Fruit fly (Drosophila melanogaster) whole organism, prepupa: ENCODE results near the gene Bet3.

ENCODE experiments used
- CG10631 ChIP-seq: fragments of 200-800 bp; sonication (Bioruptor generic); optimal IDR thresholded peaks from 2 replicates; lab custom pipeline; 2016; ENCODE audit warnings: missing biosample characterization, missing genetic modification characterization
- CG10669 ChIP-seq: fragments of 200-800 bp; sonication (Bioruptor generic); optimal IDR thresholded peaks from 3 replicates; lab custom pipeline; 2018; ENCODE audit warnings: missing biosample characterization, mild to moderate bottlenecking, missing genetic modification characterization, moderate library complexity
- CG11762 ChIP-seq: fragments of 200-800 bp; sonication (Bioruptor generic); optimal IDR thresholded peaks from 3 replicates; lab custom pipeline; 2016; ENCODE audit warnings: missing biosample characterization, missing genetic modification characterization; ENCODE audit not compliant: insufficient read depth
- CG11902 ChIP-seq: fragments of 200-800 bp; sonication (Bioruptor generic); optimal IDR thresholded peaks from 3 replicates; lab custom pipeline; 2016; ENCODE audit warnings: missing biosample characterization, missing genetic modification characterization
- CG15336 ChIP-seq: fragments of 200-800 bp; sonication (Bioruptor generic); IDR thresholded peaks from 2 replicates; pipeline ENCODE4 v1.3.6; 2022; ENCODE audit warnings: missing biosample characterization, missing genetic modification characterization
- CG1621 ChIP-seq: fragments of 200-800 bp; sonication (Bioruptor generic); optimal IDR thresholded peaks from 3 replicates; lab custom pipeline; 2018; ENCODE audit warnings: missing biosample characterization, mild to moderate bottlenecking, missing genetic modification characterization
- CG16779 ChIP-seq: fragments of 200-800 bp; sonication (Bioruptor generic); optimal IDR thresholded peaks from 3 replicates; lab custom pipeline; 2017; ENCODE audit warnings: missing biosample characterization, mild to moderate bottlenecking, missing genetic modification characterization
- CG3032 ChIP-seq: fragments of 200-800 bp; optimal IDR thresholded peaks from 2 replicates; lab custom pipeline; 2019; ENCODE audit warnings: missing biosample characterization, mild to moderate bottlenecking, missing genetic modification characterization, moderate library complexity
- CG31627 ChIP-seq: fragments of 200-800 bp; sonication (Bioruptor generic); optimal IDR thresholded peaks from 3 replicates; lab custom pipeline; 2016; ENCODE audit warnings: missing biosample characterization, missing genetic modification characterization
- CG32006 ChIP-seq: fragments of 200-800 bp; sonication (Bioruptor generic); optimal IDR thresholded peaks from 3 replicates; lab custom pipeline; 2017; ENCODE audit warnings: missing biosample characterization, mild to moderate bottlenecking, missing genetic modification characterization
- CG3919 ChIP-seq: fragments of 200-800 bp; sonication (Bioruptor generic); optimal IDR thresholded peaks from 3 replicates; lab custom pipeline; 2016; ENCODE audit warnings: missing biosample characterization, missing genetic modification characterization
- CG4318 ChIP-seq: fragments of 200-800 bp; sonication (Bioruptor generic); optimal IDR thresholded peaks from 3 replicates; lab custom pipeline; 2017; ENCODE audit warnings: missing biosample characterization, mild to moderate bottlenecking, missing genetic modification characterization
- CG6163 ChIP-seq: fragments of 200-800 bp; sonication (Bioruptor generic); IDR thresholded peaks from 3 replicates; pipeline ENCODE4 v1.3.6; 2022; ENCODE audit warnings: missing biosample characterization, missing genetic modification characterization
- CG6276 ChIP-seq: fragments of 200-800 bp; sonication (Bioruptor generic); optimal IDR thresholded peaks from 2 replicates; lab custom pipeline; 2017; ENCODE audit warnings: missing biosample characterization, mild to moderate bottlenecking, missing genetic modification characterization
- CG6792 ChIP-seq: fragments of 200-800 bp; sonication (Bioruptor generic); optimal IDR thresholded peaks from 3 replicates; lab custom pipeline; 2016; ENCODE audit warnings: missing biosample characterization, missing genetic modification characterization
- CG6854 ChIP-seq: fragments of 200-800 bp; sonication (Bioruptor generic); optimal IDR thresholded peaks from 2 replicates; lab custom pipeline; 2017; ENCODE audit warnings: missing biosample characterization, mild to moderate bottlenecking, missing genetic modification characterization
- CG8119 ChIP-seq: fragments of 200-800 bp; sonication (Bioruptor generic); IDR thresholded peaks from 3 replicates; pipeline ENCODE4 v1.3.6; 2022; ENCODE audit warnings: missing biosample characterization, missing genetic modification characterization
- CG8632 ChIP-seq: fragments of 200-800 bp; sonication (Bioruptor generic); optimal IDR thresholded peaks from 3 replicates; lab custom pipeline; 2016; ENCODE audit warnings: missing biosample characterization, missing genetic modification characterization
- CG9139 ChIP-seq: fragments of 200-800 bp; sonication (Bioruptor generic); optimal IDR thresholded peaks from 3 replicates; lab custom pipeline; 2017; ENCODE audit warnings: missing biosample characterization, mild to moderate bottlenecking, missing genetic modification characterization
- Eip75B ChIP-seq: fragments of 200-800 bp; sonication (Bioruptor generic); optimal IDR thresholded peaks from 3 replicates; lab custom pipeline; 2016; ENCODE audit warnings: missing biosample characterization, missing genetic modification characterization
- Eip78C ChIP-seq: fragments of 200-800 bp; sonication (Bioruptor generic); peaks from one replicate; lab custom pipeline; 2016; ENCODE audit warnings: missing biosample characterization, missing genetic modification characterization
- Eip93F ChIP-seq: fragments of 200-800 bp; sonication (Bioruptor generic); optimal IDR thresholded peaks from 2 replicates; lab custom pipeline; 2016; ENCODE audit warnings: missing biosample characterization, mild to moderate bottlenecking, missing genetic modification characterization
- Ets21C ChIP-seq: fragments of 200-800 bp; sonication (Bioruptor generic); optimal IDR thresholded peaks from 3 replicates; lab custom pipeline; 2016; ENCODE audit warnings: missing biosample characterization, missing genetic modification characterization
- Ets96B ChIP-seq: fragments of 200-800 bp; optimal IDR thresholded peaks from 2 replicates; lab custom pipeline; 2019; ENCODE audit warnings: missing biosample characterization, mild to moderate bottlenecking, missing genetic modification characterization, moderate library complexity
- Gug ChIP-seq: fragments of 200-800 bp; sonication (Bioruptor generic); IDR thresholded peaks from 2 replicates; pipeline ENCODE4 v1.3.6; 2022; ENCODE audit warnings: missing biosample characterization, missing genetic modification characterization
- Hr39 ChIP-seq: fragments of 200-800 bp; sonication (Bioruptor generic); optimal IDR thresholded peaks from 2 replicates; lab custom pipeline; 2016; ENCODE audit warnings: missing biosample characterization, missing genetic modification characterization
- Hr4 ChIP-seq: fragments of 200-800 bp; sonication (Bioruptor generic); optimal IDR thresholded peaks from 3 replicates; lab custom pipeline; 2016; ENCODE audit warnings: missing biosample characterization, missing genetic modification characterization
- Lpt ChIP-seq: fragments of 200-800 bp; sonication (Bioruptor generic); optimal IDR thresholded peaks from 3 replicates; lab custom pipeline; 2016; ENCODE audit warnings: missing biosample characterization, missing genetic modification characterization
- Met ChIP-seq: fragments of 200-800 bp; sonication (Bioruptor generic); optimal IDR thresholded peaks from 3 replicates; lab custom pipeline; 2016; ENCODE audit warnings: missing biosample characterization, missing genetic modification characterization
- OdsH ChIP-seq: fragments of 200-800 bp; sonication (Bioruptor generic); optimal IDR thresholded peaks from 3 replicates; lab custom pipeline; 2016; ENCODE audit warnings: missing biosample characterization, missing genetic modification characterization
- Smox ChIP-seq: fragments of 200-800 bp; sonication (Bioruptor generic); optimal IDR thresholded peaks from 3 replicates; lab custom pipeline; 2016; ENCODE audit warnings: missing biosample characterization, missing genetic modification characterization
- Sox14 ChIP-seq: fragments of 200-800 bp; sonication (Bioruptor generic); optimal IDR thresholded peaks from 3 replicates; lab custom pipeline; 2016; ENCODE audit warnings: missing biosample characterization, missing genetic modification characterization
- achi ChIP-seq: fragments of 200-800 bp; sonication (Bioruptor generic); optimal IDR thresholded peaks from 3 replicates; lab custom pipeline; 2016; ENCODE audit warnings: missing biosample characterization, missing genetic modification characterization
- cyc ChIP-seq: fragments of 200-800 bp; sonication (Bioruptor generic); optimal IDR thresholded peaks from 3 replicates; lab custom pipeline; 2016; ENCODE audit warnings: missing biosample characterization, missing genetic modification characterization
- dac ChIP-seq: fragments of 200-800 bp; sonication (Bioruptor generic); optimal IDR thresholded peaks from 2 replicates; lab custom pipeline; 2017; ENCODE audit warnings: missing biosample characterization, mild to moderate bottlenecking, missing genetic modification characterization
- eg ChIP-seq: fragments of 200-800 bp; sonication (Bioruptor generic); IDR thresholded peaks from 3 replicates; pipeline ENCODE4 v1.3.6; 2022; ENCODE audit warnings: missing biosample characterization, missing genetic modification characterization
- fd59A ChIP-seq: fragments of 200-800 bp; sonication (Bioruptor generic); optimal IDR thresholded peaks from 2 replicates; lab custom pipeline; 2017; ENCODE audit warnings: missing biosample characterization, mild to moderate bottlenecking, missing genetic modification characterization, missing genetic modification reagents
- fkh ChIP-seq: fragments of 200-800 bp; sonication (Bioruptor generic); optimal IDR thresholded peaks from 3 replicates; lab custom pipeline; 2017; ENCODE audit warnings: missing biosample characterization, mild to moderate bottlenecking, missing genetic modification characterization, moderate library complexity
- lz ChIP-seq: fragments of 200-800 bp; sonication (Bioruptor generic); optimal IDR thresholded peaks from 3 replicates; lab custom pipeline; 2016; ENCODE audit warnings: missing biosample characterization, missing genetic modification characterization
- net ChIP-seq: fragments of 200-800 bp; sonication (Bioruptor generic); optimal IDR thresholded peaks from 3 replicates; lab custom pipeline; 2016; ENCODE audit warnings: missing biosample characterization, missing genetic modification characterization
- pdm3 ChIP-seq: fragments of 200-800 bp; sonication (Bioruptor generic); optimal IDR thresholded peaks from 3 replicates; lab custom pipeline; 2016; ENCODE audit warnings: missing biosample characterization, missing genetic modification characterization
- salr ChIP-seq, 2 experiments: fragments of 200-800 bp; sonication (Bioruptor generic); optimal IDR thresholded peaks; 3 replicates each; lab custom pipeline; 2016 to 2018; ENCODE audit warnings: missing biosample characterization in 2 of 2, missing genetic modification characterization in 2 of 2, mild to moderate bottlenecking in 1 of 2
- ss ChIP-seq, 2 experiments: fragments of 200-800 bp; sonication (Bioruptor generic); optimal IDR thresholded peaks; 2 replicates in 1 of 2; 3 replicates in 1 of 2; lab custom pipeline; 2017 to 2018; ENCODE audit warnings: mild to moderate bottlenecking in 2 of 2, missing biosample characterization in 2 of 2, missing genetic modification characterization in 2 of 2, moderate library complexity in 1 of 2
- svp ChIP-seq: fragments of 200-800 bp; sonication (Bioruptor generic); peaks from one replicate; lab custom pipeline; 2016; ENCODE audit warnings: missing biosample characterization, missing genetic modification characterization
- topi ChIP-seq: fragments of 200-800 bp; sonication (Bioruptor generic); optimal IDR thresholded peaks from 3 replicates; lab custom pipeline; 2016; ENCODE audit warnings: missing biosample characterization, missing genetic modification characterization

Gene Bet3

DNA sequence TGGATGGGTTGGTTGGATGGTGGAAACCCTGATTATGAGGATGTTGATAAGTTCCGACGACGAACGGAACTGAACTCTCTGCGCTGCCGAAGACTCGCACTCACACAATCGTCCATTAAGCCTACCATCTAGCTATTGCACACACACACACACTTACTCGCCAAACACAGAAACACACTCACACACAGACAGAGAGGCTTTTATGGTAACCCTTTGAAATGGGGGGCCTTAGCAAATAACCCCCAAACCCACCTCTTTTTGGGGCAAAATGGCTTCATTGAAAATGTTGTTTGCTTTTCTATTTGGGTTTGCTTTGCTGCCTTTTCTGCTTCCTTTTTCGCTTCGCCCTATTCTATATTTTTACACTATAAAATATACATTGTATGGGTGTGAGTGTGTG is 27.0 kb upstream of the Bet3 start:
- TF ChIP-seq Eip78C (peak; percentile 19), topi (GFP tag; lab: Kevin White, UChicago) (no peak)

dm6 chr3L:9468261-9468890 is 26.3 kb upstream of the Bet3 start:
- TF ChIP-seq CG11762 (GFP tag; lab: Kevin White, UChicago): no peak
- peak; percentile 20 for TF ChIP-seq Sox14 (GFP tag; lab: Kevin White, UChicago)
- no peak for TF ChIP-seq CG6163 (GFP tag; lab: Robert Waterston, UW)
- peak; percentile 3 for TF ChIP-seq cyc
- TF ChIP-seq OdsH (GFP tag; lab: Kevin White, UChicago): peak; percentile 46
- TF ChIP-seq Eip93F (GFP tag; lab: Kevin White, UChicago): no peak
- peak; percentile 32 for TF ChIP-seq Smox (GFP tag; lab: Kevin White, UChicago)
- no peak for TF ChIP-seq CG10669 (GFP tag; lab: Kevin White, UChicago)
- TF ChIP-seq Eip78C: peak; percentile 66
- peak; percentile 23 for TF ChIP-seq topi (GFP tag; lab: Kevin White, UChicago)
- TF ChIP-seq CG8632 (GFP tag; lab: Kevin White, UChicago): no peak
- TF ChIP-seq CG32006 (GFP tag; lab: Kevin White, UChicago): peak; percentile 62
- no peak for TF ChIP-seq Ets96B
- no peak for TF ChIP-seq CG15336
- TF ChIP-seq Met (GFP tag; lab: Kevin White, UChicago): peak; percentile 17
- no peak for TF ChIP-seq CG10631
- no peak for TF ChIP-seq CG3919 (GFP tag; lab: Kevin White, UChicago)
- TF ChIP-seq svp (GFP tag; lab: Kevin White, UChicago): peak; percentile 67
- TF ChIP-seq fkh (GFP tag; lab: Kevin White, UChicago): no peak
- TF ChIP-seq CG6854 (GFP tag; lab: Kevin White, UChicago): no peak
- TF ChIP-seq Lpt (GFP tag; lab: Kevin White, UChicago): no peak
- TF ChIP-seq CG31627 (GFP tag; lab: Kevin White, UChicago): peak; percentile 29
- TF ChIP-seq Hr39 (GFP tag; lab: Kevin White, UChicago): peak; percentile 19
- TF ChIP-seq CG4318 (GFP tag; lab: Kevin White, UChicago): peak; percentile 9
- no peak for TF ChIP-seq CG3032 (tag; lab: Kevin White, UChicago)
- peak; percentile 59 for TF ChIP-seq Hr4 (GFP tag; lab: Kevin White, UChicago)
- TF ChIP-seq ss (GFP tag; optimal IDR thresholded peaks at IDR 0.05; lab: Kevin White, UChicago): no peak
- peak; percentile 28 for TF ChIP-seq pdm3 (GFP tag; lab: Kevin White, UChicago)
- peak; percentile 8 for TF ChIP-seq net (GFP tag; lab: Kevin White, UChicago)
- TF ChIP-seq salr (GFP tag; optimal IDR thresholded peaks at IDR 0.05; lab: Kevin White, UChicago): peak in 1 of 2 experiments; percentile 45
- no peak for TF ChIP-seq dac
- TF ChIP-seq CG11902 (GFP tag; lab: Kevin White, UChicago): no peak

- TF ChIP-seq CG9139 (GFP tag; lab: Kevin White, UChicago): peak; percentile 58
- no peak for TF ChIP-seq CG6792 (GFP tag; lab: Kevin White, UChicago)
- no peak for TF ChIP-seq Eip75B (GFP tag; lab: Kevin White, UChicago)
- TF ChIP-seq CG11902 (GFP tag; lab: Kevin White, UChicago): no peak
- TF ChIP-seq eg: peak; percentile 83
- TF ChIP-seq CG15336: peak; percentile 60
- no peak for TF ChIP-seq Eip93F (GFP tag; lab: Kevin White, UChicago)
- no peak for TF ChIP-seq Gug (GFP tag; lab: Robert Waterston, UW)
- peak; percentile 73 for TF ChIP-seq CG6276 (GFP tag; lab: Kevin White, UChicago)
- peak; percentile 68 to 71 for TF ChIP-seq ss (GFP tag; optimal IDR thresholded peaks at IDR 0.05; lab: Kevin White, UChicago)
- TF ChIP-seq CG16779: peak; percentile 8
- peak; percentile 48 for TF ChIP-seq CG6854 (GFP tag; lab: Kevin White, UChicago)
- no peak for TF ChIP-seq lz (GFP tag; lab: Kevin White, UChicago)
- no peak for TF ChIP-seq Met (GFP tag; lab: Kevin White, UChicago)
- no peak for TF ChIP-seq CG3032 (tag; lab: Kevin White, UChicago)
- peak; percentile 23 for TF ChIP-seq CG1621 (tag; lab: Kevin White, UChicago)
- no peak for TF ChIP-seq CG31627 (GFP tag; lab: Kevin White, UChicago)
- no peak for TF ChIP-seq fd59A (GFP tag; lab: Kevin White, UChicago)
- TF ChIP-seq Lpt (GFP tag; lab: Kevin White, UChicago): peak; percentile 48
- no peak for TF ChIP-seq CG4318 (GFP tag; lab: Kevin White, UChicago)
- peak; percentile 66 for TF ChIP-seq CG8119 (GFP tag; lab: Robert Waterston, UW)
- no peak for TF ChIP-seq CG11762 (GFP tag; lab: Kevin White, UChicago)
- no peak for TF ChIP-seq CG10631
- TF ChIP-seq Sox14 (GFP tag; lab: Kevin White, UChicago): no peak
- TF ChIP-seq achi (GFP tag; lab: Kevin White, UChicago): peak; percentile 9
- TF ChIP-seq svp (GFP tag; lab: Kevin White, UChicago): no peak
- TF ChIP-seq Ets21C (GFP tag; lab: Kevin White, UChicago): no peak
- TF ChIP-seq CG6163 (GFP tag; lab: Robert Waterston, UW): peak; percentile 80; the same call in 2 of the 3 replicates
- TF ChIP-seq net (GFP tag; lab: Kevin White, UChicago): peak; percentile 44
These were observed 25.7 kb upstream of the Bet3 start for dm6 chr3L:9467763-9468206.
